Worm (Caenorhabditis elegans): ENCODE data around the gene mec-1.

Gene mec-1

DNA sequence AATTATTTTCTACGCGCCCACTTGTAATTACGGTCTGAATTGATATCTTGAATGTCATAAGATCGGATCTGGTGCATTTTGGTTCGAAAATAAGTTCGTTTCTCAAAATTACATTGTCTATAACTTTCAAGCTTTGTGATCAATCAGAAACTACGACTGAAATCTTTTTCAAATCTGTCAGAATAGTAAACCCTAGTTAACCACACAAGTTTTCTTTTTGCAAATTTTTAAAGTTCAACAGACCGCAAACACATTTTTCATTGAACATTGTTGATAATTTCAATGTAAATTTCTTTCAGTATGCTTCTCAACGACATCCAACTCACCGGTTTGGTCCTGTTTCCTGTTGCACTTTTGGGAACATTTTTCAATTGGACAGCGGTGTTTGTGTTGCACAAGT, 15.2 kb downstream of the mec-1 start, which contains the start of gene srx-59:
Gene srx-59 (plus strand): TSS at position 301 of the 400 bp plus-strand sequence.
- peak in 1 of 2 experiments; percentile 19 for TF ChIP-seq unc-62 (GFP tag; optimal IDR thresholded peaks at IDR 0.05 in 1 of 2)
- no peak for TF ChIP-seq unc-62 (tag; optimal IDR thresholded peaks at IDR 0.05)
- no peak for TF ChIP-seq lim-7 (GFP tag; IDR thresholded peaks at IDR 0.05)

DNA sequence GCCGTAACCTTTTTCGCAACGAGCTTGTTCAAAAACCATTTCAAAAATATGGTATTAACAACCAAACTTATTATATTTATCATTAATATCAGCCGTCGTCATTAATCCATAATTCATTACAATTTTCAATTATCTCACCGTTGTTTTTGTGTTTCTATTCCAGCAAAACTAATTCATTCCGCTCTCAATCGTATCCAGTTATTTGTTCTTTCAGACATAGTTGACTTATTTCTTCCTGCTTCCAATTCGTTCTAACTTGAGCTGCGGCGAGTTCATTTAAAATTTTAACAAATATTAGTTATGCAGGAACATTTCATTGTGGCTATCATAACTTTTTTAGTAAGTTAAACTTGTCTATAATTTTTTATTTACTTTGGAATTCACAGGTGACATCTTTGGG, 19.7 kb downstream of the mec-1 start, which contains the start of gene srx-16:
Gene srx-16 (plus strand): TSS at position 301 of the 400 bp plus-strand sequence.
- TF ChIP-seq unc-62 (GFP tag; optimal IDR thresholded peaks at IDR 0.05 in 1 of 2) (peak in 1 of 2 experiments; percentile 32), unc-62 (tag; optimal IDR thresholded peaks at IDR 0.05) (no peak), F44E2.7 (GFP tag; IDR thresholded peaks at IDR 0.05) (no peak), ama-1 (optimal IDR thresholded peaks at IDR 0.05) (no peak), php-3 (GFP tag; IDR thresholded peaks at IDR 0.05) (no peak), nhr-11 (tag; optimal IDR thresholded peaks at IDR 0.05) (no peak)

DNA sequence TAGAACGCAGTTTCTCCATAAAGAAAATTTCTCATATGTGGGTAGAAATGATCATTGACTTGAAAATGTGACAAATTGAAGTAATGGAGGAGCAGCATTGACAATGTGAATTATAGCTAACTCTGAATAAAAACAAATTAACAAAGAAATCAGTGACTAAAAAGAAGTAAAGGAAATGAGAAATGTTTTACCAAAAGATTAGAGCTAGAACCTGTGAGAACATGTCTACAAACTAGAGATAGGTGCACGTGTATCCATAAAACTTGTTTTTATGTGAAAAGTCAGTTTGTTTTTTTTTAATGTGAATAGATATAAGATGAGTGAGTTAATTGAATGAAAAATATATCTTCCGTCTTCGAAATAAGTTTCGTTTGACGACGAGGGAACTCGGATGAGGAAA, 22.7 kb downstream of the mec-1 start, which contains the start of gene sre-12:
Gene sre-12 (minus strand): TSS at position 101 of the 400 bp plus-strand sequence.
- TF ChIP-seq ceh-32 (tag; optimal IDR thresholded peaks at IDR 0.05; ENCODE audit: poor library complexity) (no peak), aha-1 (tag) (no peak), F26F4.8 (GFP tag; conservative IDR thresholded peaks at IDR 0.05) (no peak), nhr-10 (tag; optimal IDR thresholded peaks at IDR 0.05) (no peak), mxl-3 (GFP tag; optimal IDR thresholded peaks at IDR 0.05) (no peak), daf-8 (GFP tag; IDR thresholded peaks at IDR 0.05) (no peak), nhr-111 (GFP tag; optimal IDR thresholded peaks at IDR 0.05) (no peak), hmg-1.1 (GFP tag; IDR thresholded peaks at IDR 0.05) (no peak), duxl-1 (tag; optimal IDR thresholded peaks at IDR 0.05; ENCODE audit: poor library complexity) (no peak), lir-3 (tag; optimal IDR thresholded peaks at IDR 0.05) (no peak), snpc-4 (tag; optimal IDR thresholded peaks at IDR 0.05) (no peak), madf-5 (GFP tag; IDR thresholded peaks at IDR 0.05) (no peak), nhr-6 (tag; optimal IDR thresholded peaks at IDR 0.05) (no peak), ztf-7 (tag; optimal IDR thresholded peaks at IDR 0.05) (no peak), tra-1 (GFP tag; IDR thresholded peaks at IDR 0.05) (no peak)

DNA sequence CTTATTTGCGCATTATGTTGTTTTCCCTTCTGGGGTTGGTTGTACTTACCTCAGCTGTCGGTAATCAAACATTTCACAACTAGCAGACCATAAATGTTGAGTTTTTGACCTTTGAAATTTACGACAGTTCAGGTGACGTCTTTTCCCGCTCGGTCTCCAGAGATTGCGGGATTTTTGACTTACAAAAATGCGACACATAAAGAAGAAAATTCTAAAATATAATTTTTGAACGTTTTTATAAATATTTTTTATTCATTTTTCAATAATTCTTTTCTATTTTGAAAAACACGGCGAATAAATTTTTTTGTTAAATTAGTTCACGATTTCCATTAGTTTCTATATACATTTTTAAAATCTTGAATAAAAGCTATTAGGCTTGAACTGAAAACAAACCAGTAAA, 26.5 kb downstream of the mec-1 start, which contains the start of gene nhr-161:
Gene nhr-161 (minus strand): TSS at position 101 of the 400 bp plus-strand sequence.
- TF ChIP-seq nhr-102 (tag; optimal IDR thresholded peaks at IDR 0.05) (no peak), set-16 (GFP tag; IDR thresholded peaks at IDR 0.05) (no peak), ceh-20 (GFP tag; IDR thresholded peaks at IDR 0.05) (no peak), lir-3 (tag; optimal IDR thresholded peaks at IDR 0.05) (no peak)

DNA sequence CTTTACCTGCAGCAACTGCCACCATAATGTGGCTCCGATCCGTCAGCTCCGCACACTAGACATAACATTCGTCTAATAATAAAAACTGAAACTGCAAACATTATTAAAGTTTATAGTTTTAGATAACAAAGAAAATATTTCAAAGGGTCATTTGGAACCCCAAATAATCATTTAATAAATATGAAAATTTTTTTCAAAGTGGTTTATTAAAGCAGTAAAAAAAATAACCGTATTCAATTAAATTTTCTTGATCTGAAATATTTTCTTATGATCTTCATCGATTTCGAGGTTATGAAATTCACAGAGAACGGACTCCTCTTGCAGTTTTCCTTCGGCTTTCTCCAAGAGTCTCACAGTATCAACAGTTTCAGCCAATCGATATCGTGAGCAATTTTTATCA, 29.6 kb downstream of the mec-1 start, which contains the start of gene nhr-163:
Gene nhr-163 (minus strand): TSS at position 101 of the 400 bp plus-strand sequence.
- no peak for TF ChIP-seq snpc-4 (tag; optimal IDR thresholded peaks at IDR 0.05)
- no peak for TF ChIP-seq lir-3 (tag; optimal IDR thresholded peaks at IDR 0.05)

DNA sequence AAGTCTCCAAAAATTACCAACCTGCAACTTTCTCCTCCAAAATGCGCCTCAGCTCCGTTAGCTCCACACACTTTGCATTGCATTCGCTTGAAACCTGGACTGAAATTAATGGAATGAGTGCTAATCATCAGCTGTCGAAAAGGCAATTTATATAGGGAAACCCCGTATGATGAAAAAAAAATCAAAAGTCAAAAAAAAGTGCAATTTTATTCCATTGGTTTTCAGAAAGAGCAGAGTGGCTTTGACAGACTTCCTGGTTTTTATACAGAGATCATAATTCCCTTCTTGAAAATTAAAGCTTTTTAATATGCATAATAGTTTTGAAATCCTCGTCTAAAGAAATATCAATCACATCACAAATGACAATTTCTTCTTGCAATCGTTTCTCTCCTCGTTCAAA, 31.3 kb downstream of the mec-1 start, which contains the start of gene nhr-139:
Gene nhr-139 (minus strand): TSS at position 101 of the 400 bp plus-strand sequence.
- TF ChIP-seq daf-8 (GFP tag; IDR thresholded peaks at IDR 0.05) = no peak
- no peak for TF ChIP-seq madf-5 (GFP tag; IDR thresholded peaks at IDR 0.05)
- TF ChIP-seq nhr-111 (GFP tag; optimal IDR thresholded peaks at IDR 0.05) = no peak
- TF ChIP-seq Y5F2A.4 (GFP tag; optimal IDR thresholded peaks at IDR 0.05) = no peak
- TF ChIP-seq dmd-6 (GFP tag; IDR thresholded peaks at IDR 0.05) = no peak
- TF ChIP-seq Y105C5A.15 (GFP tag; IDR thresholded peaks at IDR 0.05) = no peak
- TF ChIP-seq mxl-2 (GFP tag; conservative IDR thresholded peaks at IDR 0.05) = no peak
- no peak for TF ChIP-seq egl-27 (tag; optimal IDR thresholded peaks at IDR 0.05)
- no peak for TF ChIP-seq pha-4 (GFP tag; IDR thresholded peaks at IDR 0.05)
- TF ChIP-seq pha-4 (tag; optimal IDR thresholded peaks at IDR 0.05) = no peak
- no peak for TF ChIP-seq R02D3.7 (tag; optimal IDR thresholded peaks at IDR 0.05)
- TF ChIP-seq dve-1 (tag; optimal IDR thresholded peaks at IDR 0.05; ENCODE audit: insufficient read depth) = no peak
- TF ChIP-seq daf-16 (GFP tag; optimal IDR thresholded peaks at IDR 0.05) = no peak
- TF ChIP-seq daf-16 (tag; optimal IDR thresholded peaks at IDR 0.05) = no peak
- TF ChIP-seq lin-39 (tag; optimal IDR thresholded peaks at IDR 0.05) = no peak

All from whole organism, L4 larva.